Worm (Caenorhabditis elegans) whole organism, mixed stage, embryonic: ENCODE measurements around the gene F47D12.9.

Experiments used
- M03D4.4 ChIP-seq: sonication (generic microtip); optimal IDR thresholded peaks from 2 replicates; lab custom pipeline; 2017; ENCODE audit warnings: mild to moderate bottlenecking, missing genetic modification characterization, missing compliant biosample characterization
- bed-3 ChIP-seq: fragments of 200-800 bp; sonication (Bioruptor generic); optimal IDR thresholded peaks from 3 replicates; lab custom pipeline; 2018; ENCODE audit warnings: mild to moderate bottlenecking, missing genetic modification characterization, moderate library complexity, missing compliant biosample characterization
- blmp-1 ChIP-seq: fragments of 150-350 bp; optimal IDR thresholded peaks from 2 replicates; lab custom pipeline; 2014; ENCODE audit warnings: missing biosample characterization, missing genetic modification characterization
- ceh-39 ChIP-seq: fragments of 150-350 bp; optimal IDR thresholded peaks from 2 replicates; lab custom pipeline; 2014; ENCODE audit warnings: missing biosample characterization, missing genetic modification characterization
- ceh-43 ChIP-seq: fragments of 200-800 bp; sonication (Bioruptor generic); optimal IDR thresholded peaks from 2 replicates; lab custom pipeline; 2018; ENCODE audit warnings: mild to moderate bottlenecking, missing genetic modification characterization, moderate library complexity, missing compliant biosample characterization
- ces-1 ChIP-seq: fragments of 150-350 bp; optimal IDR thresholded peaks from 2 replicates; lab custom pipeline; 2014; ENCODE audit warnings: missing biosample characterization, missing genetic modification reagents, missing genetic modification characterization
- cnd-1 ChIP-seq: fragments of 200-800 bp; sonication (Bioruptor generic); optimal IDR thresholded peaks from 2 replicates; lab custom pipeline; 2018; ENCODE audit warnings: mild to moderate bottlenecking, missing genetic modification characterization, missing compliant biosample characterization
- elt-1 ChIP-seq: sonication (generic microtip); optimal IDR thresholded peaks from 2 replicates; lab custom pipeline; 2017; ENCODE audit warnings: missing genetic modification characterization, mild to moderate bottlenecking, missing compliant biosample characterization, antibody characterized with exemption, moderate library complexity, borderline replicate concordance; ENCODE audit not compliant: insufficient read depth
- elt-3 ChIP-seq: fragments of 150-350 bp; optimal IDR thresholded peaks from 2 replicates; lab custom pipeline; 2014; ENCODE audit warnings: missing biosample characterization, missing genetic modification characterization
- ham-2 ChIP-seq: fragments of 200-800 bp; sonication (Bioruptor generic); optimal IDR thresholded peaks from 2 replicates; lab custom pipeline; 2018; ENCODE audit warnings: mild to moderate bottlenecking, missing genetic modification characterization, missing compliant biosample characterization
- hlh-1 ChIP-seq: fragments of 150-350 bp; optimal IDR thresholded peaks from 2 replicates; lab custom pipeline; 2014; ENCODE audit warnings: missing biosample characterization, missing genetic modification reagents, missing genetic modification characterization
- lin-13 ChIP-seq: fragments of 150-350 bp; optimal IDR thresholded peaks from 2 replicates; lab custom pipeline; 2014; ENCODE audit warnings: missing biosample characterization, missing genetic modification characterization
- lin-32 ChIP-seq: fragments of 200-800 bp; sonication (Bioruptor generic); optimal IDR thresholded peaks from 2 replicates; lab custom pipeline; 2018; ENCODE audit warnings: mild to moderate bottlenecking, missing genetic modification characterization, missing compliant biosample characterization
- mep-1 ChIP-seq: fragments of 150-350 bp; optimal IDR thresholded peaks from 2 replicates; lab custom pipeline; 2017; ENCODE audit warnings: missing biosample characterization, missing genetic modification reagents, missing genetic modification characterization, inconsistent platforms
- mls-2 ChIP-seq: sonication (generic microtip); optimal IDR thresholded peaks from 2 replicates; lab custom pipeline; 2016; ENCODE audit warnings: mild to moderate bottlenecking, missing genetic modification characterization, moderate library complexity, missing compliant biosample characterization
- nhr-12 ChIP-seq: fragments of 150-350 bp; optimal IDR thresholded peaks from 2 replicates; lab custom pipeline; 2014; ENCODE audit warnings: missing biosample characterization, missing genetic modification characterization
- nhr-2 ChIP-seq: fragments of 150-350 bp; optimal IDR thresholded peaks from 2 replicates; lab custom pipeline; 2014; ENCODE audit warnings: missing biosample characterization, missing genetic modification characterization
- nhr-237 ChIP-seq: fragments of 150-350 bp; optimal IDR thresholded peaks from 2 replicates; lab custom pipeline; 2014; ENCODE audit warnings: missing biosample characterization, missing genetic modification characterization
- nhr-28 ChIP-seq: fragments of 150-350 bp; optimal IDR thresholded peaks from 2 replicates; lab custom pipeline; 2014; ENCODE audit warnings: missing biosample characterization, missing genetic modification characterization
- nhr-76 ChIP-seq: sonication (generic microtip); optimal IDR thresholded peaks from 2 replicates; lab custom pipeline; 2017; ENCODE audit warnings: missing biosample characterization, missing genetic modification characterization
- pha-4 ChIP-seq: fragments of 150-350 bp; optimal IDR thresholded peaks from 2 replicates; lab custom pipeline; 2018; ENCODE audit warnings: missing biosample characterization, missing genetic modification reagents, missing genetic modification characterization
- sem-2 ChIP-seq: fragments of 200-800 bp; sonication (Bioruptor generic); optimal IDR thresholded peaks from 2 replicates; lab custom pipeline; 2018; ENCODE audit warnings: mild to moderate bottlenecking, missing genetic modification characterization, missing compliant biosample characterization
- snpc-4 ChIP-seq: fragments of 150-350 bp; optimal IDR thresholded peaks from 2 replicates; lab custom pipeline; 2014; ENCODE audit warnings: missing biosample characterization, missing genetic modification characterization
- sptf-1 ChIP-seq: sonication (generic microtip); optimal IDR thresholded peaks from 2 replicates; lab custom pipeline; 2017; ENCODE audit warnings: mild to moderate bottlenecking, missing genetic modification characterization, moderate library complexity, missing compliant biosample characterization
- tbx-8 ChIP-seq: fragments of 200-800 bp; sonication (Bioruptor generic); optimal IDR thresholded peaks from 2 replicates; lab custom pipeline; 2018; ENCODE audit warnings: mild to moderate bottlenecking, missing genetic modification characterization, moderate library complexity, missing compliant biosample characterization
- unc-120 ChIP-seq: sonication (generic microtip); optimal IDR thresholded peaks from 2 replicates; lab custom pipeline; 2017; ENCODE audit warnings: missing genetic modification characterization, missing compliant biosample characterization; ENCODE audit not compliant: poor library complexity, severe bottlenecking
- unc-62 ChIP-seq: fragments of 150-350 bp; optimal IDR thresholded peaks from 2 replicates; lab custom pipeline; 2014; ENCODE audit warnings: missing biosample characterization, missing genetic modification reagents, missing genetic modification characterization
- zip-8 ChIP-seq: fragments of 150-350 bp; optimal IDR thresholded peaks from 2 replicates; lab custom pipeline; 2014; ENCODE audit warnings: missing biosample characterization, missing genetic modification characterization
- ztf-11 ChIP-seq: fragments of 150-350 bp; optimal IDR thresholded peaks from 2 replicates; lab custom pipeline; 2014; ENCODE audit warnings: missing biosample characterization, missing genetic modification characterization

Gene F47D12.9

ce11 chrIII:6303114-6303647 lies at the start of gene F47D12.9:
Gene F47D12.9, minus strand, starts transcription at chrIII:6303380.
- peak; percentile 20 for TF ChIP-seq unc-120 (tag; lab: Kevin White, UChicago)
- TF ChIP-seq cnd-1 (tag; lab: Kevin White, UChicago): no peak
- no peak for TF ChIP-seq lin-32 (GFP tag; lab: Kevin White, UChicago)
- TF ChIP-seq ztf-11 (tag; lab: Kevin White, UChicago): no peak
- TF ChIP-seq nhr-12 (tag; lab: Kevin White, UChicago): no peak
- TF ChIP-seq pha-4 (tag; lab: Kevin White, UChicago): peak; percentile 62
- TF ChIP-seq lin-13 (tag; lab: Kevin White, UChicago): peak; percentile 39
- peak; percentile 10 for TF ChIP-seq unc-62 (GFP tag; lab: Kevin White, UChicago)
- TF ChIP-seq mls-2: no peak
- TF ChIP-seq ces-1 (GFP tag; lab: Kevin White, UChicago): peak; percentile 28
- no peak for TF ChIP-seq sem-2
- peak; percentile 53 for TF ChIP-seq hlh-1
- TF ChIP-seq mep-1: peak; percentile 54
- TF ChIP-seq tbx-8: no peak

ce11 chrIII:6352459-6352858 lies 49.3 kb upstream of the F47D12.9 start:
- TF ChIP-seq nhr-237 (tag; lab: Kevin White, UChicago): no peak
- TF ChIP-seq ceh-43 (GFP tag; lab: Kevin White, UChicago): no peak
- no peak for TF ChIP-seq elt-1 (tag; lab: Kevin White, UChicago)
- no peak for TF ChIP-seq cnd-1 (tag; lab: Kevin White, UChicago)

DNA sequence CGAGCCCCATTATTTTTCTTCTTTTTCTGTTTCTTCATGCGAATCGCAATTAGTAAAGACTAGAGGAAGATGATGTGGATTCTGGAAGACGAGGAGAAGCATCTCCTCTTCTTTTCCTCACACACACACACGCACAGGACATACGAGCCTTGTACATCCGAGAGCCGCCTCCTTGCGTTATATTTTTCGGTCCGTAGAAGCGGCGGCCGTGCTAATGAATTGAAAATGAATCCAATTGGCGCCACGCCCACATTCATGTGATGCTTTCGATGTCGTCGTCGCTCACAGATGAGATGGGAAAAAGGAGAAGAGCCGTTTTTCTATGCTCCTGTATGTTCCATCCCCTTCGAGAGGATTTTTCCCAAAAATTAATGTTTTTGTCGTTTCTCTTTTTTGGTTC lies 48.3 kb upstream of the F47D12.9 start:
- TF ChIP-seq nhr-2 (tag; lab: Kevin White, UChicago): no peak
- TF ChIP-seq ham-2 (GFP tag; lab: Kevin White, UChicago): no peak
- TF ChIP-seq nhr-12 (tag; lab: Kevin White, UChicago): no peak
- TF ChIP-seq unc-62 (GFP tag; lab: Kevin White, UChicago): no peak
- TF ChIP-seq ceh-43 (GFP tag; lab: Kevin White, UChicago): no peak
- no peak for TF ChIP-seq ces-1 (GFP tag; lab: Kevin White, UChicago)
- no peak for TF ChIP-seq blmp-1 (tag; lab: Kevin White, UChicago)
- TF ChIP-seq lin-13 (tag; lab: Kevin White, UChicago): no peak
- no peak for TF ChIP-seq sptf-1 (tag; lab: Kevin White, UChicago)
- no peak for TF ChIP-seq mls-2
- TF ChIP-seq nhr-28 (tag; lab: Kevin White, UChicago): no peak
- no peak for TF ChIP-seq M03D4.4
- TF ChIP-seq nhr-76 (tag; lab: Kevin White, UChicago): no peak
- TF ChIP-seq elt-3: no peak
- TF ChIP-seq zip-8 (tag; lab: Kevin White, UChicago): no peak
- no peak for TF ChIP-seq lin-32 (GFP tag; lab: Kevin White, UChicago)
- TF ChIP-seq unc-120 (tag; lab: Kevin White, UChicago): no peak
- TF ChIP-seq sem-2: no peak
- TF ChIP-seq, all 35 proteins: peak for 0

ce11 chrIII:6350424-6350823 lies 47.2 kb upstream of the F47D12.9 start:
- no peak for TF ChIP-seq bed-3 (GFP tag; lab: Kevin White, UChicago)
- no peak for TF ChIP-seq snpc-4
- TF ChIP-seq mep-1: no peak
- TF ChIP-seq nhr-28 (tag; lab: Kevin White, UChicago): no peak
- no peak for TF ChIP-seq pha-4 (tag; lab: Kevin White, UChicago)
- TF ChIP-seq mls-2: no peak

ce11 chrIII:6348578-6348977 lies 45.4 kb upstream of the F47D12.9 start:
- TF ChIP-seq nhr-2 (tag; lab: Kevin White, UChicago) (no peak), nhr-76 (tag; lab: Kevin White, UChicago) (no peak), ceh-39 (tag; lab: Kevin White, UChicago) (no peak), unc-62 (GFP tag; lab: Kevin White, UChicago) (no peak), unc-120 (tag; lab: Kevin White, UChicago) (no peak), snpc-4 (no peak)
